Fruit fly (Drosophila melanogaster) whole organism, embryonic: ENCODE data around the gene CG14984.
A peak's percentile ranks its signal among the peaks of the same experiment; 100 is the strongest.

ENCODE experiments used
- Antp ChIP-seq: fragments of 200-800 bp; sonication (Bioruptor generic); optimal IDR thresholded peaks from 3 replicates; lab custom pipeline; 2016; ENCODE audit warnings: missing biosample characterization, missing genetic modification characterization
- Asciz ChIP-seq: fragments of 200-800 bp; sonication (Bioruptor generic); optimal IDR thresholded peaks from 2 replicates; lab custom pipeline; 2017; ENCODE audit warnings: missing biosample characterization, mild to moderate bottlenecking, missing genetic modification characterization, missing genetic modification reagents
- BEAF-32 ChIP-seq: fragments of 200-800 bp; sonication (Bioruptor generic); optimal IDR thresholded peaks from 3 replicates; lab custom pipeline; 2017; ENCODE audit warnings: missing biosample characterization, missing genetic modification characterization, mild to moderate bottlenecking, moderate library complexity, missing genetic modification reagents
- CG10209 ChIP-seq: fragments of 200-800 bp; sonication (Bioruptor generic); optimal IDR thresholded peaks from 3 replicates; lab custom pipeline; 2017; ENCODE audit warnings: missing biosample characterization, mild to moderate bottlenecking, missing genetic modification characterization, missing genetic modification reagents
- CG11456 ChIP-seq: fragments of 200-800 bp; sonication (Bioruptor generic); IDR thresholded peaks from 3 replicates; pipeline ENCODE4 v1.3.6; 2022; ENCODE audit warnings: missing biosample characterization, missing genetic modification characterization
- CG11695 ChIP-seq: fragments of 200-800 bp; sonication (Bioruptor generic); IDR thresholded peaks from 3 replicates; pipeline ENCODE4 v1.3.6; 2022; ENCODE audit warnings: missing biosample characterization, missing genetic modification characterization
- CG14860 ChIP-seq: fragments of 200-800 bp; sonication (Bioruptor generic); IDR thresholded peaks from 3 replicates; pipeline ENCODE4 v1.3.6; 2022; ENCODE audit warnings: missing biosample characterization, missing genetic modification characterization; ENCODE audit not compliant: partially characterized antibody
- CG15269 ChIP-seq: fragments of 200-800 bp; sonication (Bioruptor generic); optimal IDR thresholded peaks from 2 replicates; lab custom pipeline; 2018; ENCODE audit warnings: missing biosample characterization, mild to moderate bottlenecking, missing genetic modification characterization, moderate library complexity
- CG15514 ChIP-seq: fragments of 200-800 bp; sonication (Bioruptor generic); optimal IDR thresholded peaks from 3 replicates; lab custom pipeline; 2017; ENCODE audit warnings: missing biosample characterization, missing genetic modification characterization, mild to moderate bottlenecking, moderate library complexity, missing genetic modification reagents
- CG16813 ChIP-seq: fragments of 200-800 bp; sonication (Bioruptor generic); IDR thresholded peaks from 3 replicates; pipeline ENCODE4 v1.3.6; 2022; ENCODE audit warnings: missing biosample characterization, missing genetic modification characterization; ENCODE audit not compliant: partially characterized antibody
- CG17328 ChIP-seq: fragments of 200-800 bp; sonication (Bioruptor generic); IDR thresholded peaks from 2 replicates; pipeline ENCODE4 v1.3.6; 2022; ENCODE audit warnings: missing biosample characterization, missing genetic modification characterization
- CG2875 ChIP-seq: fragments of 200-800 bp; sonication (Bioruptor generic); optimal IDR thresholded peaks from 2 replicates; lab custom pipeline; 2017; ENCODE audit warnings: missing biosample characterization, mild to moderate bottlenecking, missing genetic modification characterization, missing genetic modification reagents
- CG3726 ChIP-seq: fragments of 200-800 bp; sonication (Bioruptor generic); IDR thresholded peaks from 3 replicates; pipeline ENCODE4, ENCODE4 v1.3.6; 2022; ENCODE audit warnings: missing biosample characterization, missing genetic modification characterization
- CG3838 ChIP-seq: fragments of 200-800 bp; sonication (Bioruptor generic); optimal IDR thresholded peaks from 3 replicates; lab custom pipeline; 2016; ENCODE audit warnings: missing biosample characterization, missing genetic modification characterization
- CG4424 ChIP-seq: fragments of 200-800 bp; sonication (Bioruptor generic); optimal IDR thresholded peaks from 3 replicates; lab custom pipeline; 2016; ENCODE audit warnings: missing biosample characterization, missing genetic modification characterization
- CG7786 ChIP-seq: fragments of 200-800 bp; sonication (Bioruptor generic); optimal IDR thresholded peaks from 2 replicates; lab custom pipeline; 2016; ENCODE audit warnings: missing biosample characterization, missing genetic modification characterization
- CG8924 ChIP-seq: fragments of 200-800 bp; optimal IDR thresholded peaks from 3 replicates; lab custom pipeline; 2019; ENCODE audit warnings: missing biosample characterization, mild to moderate bottlenecking, missing genetic modification characterization, moderate library complexity
- CG9817 ChIP-seq: fragments of 200-800 bp; sonication (Bioruptor generic); optimal IDR thresholded peaks from 2 replicates; lab custom pipeline; 2018; ENCODE audit warnings: missing biosample characterization, mild to moderate bottlenecking, missing genetic modification characterization, moderate library complexity
- D19A ChIP-seq: fragments of 200-800 bp; optimal IDR thresholded peaks from 3 replicates; lab custom pipeline; 2019; ENCODE audit warnings: missing biosample characterization, mild to moderate bottlenecking, missing genetic modification characterization, moderate library complexity
- Dek ChIP-seq: fragments of 200-800 bp; sonication (Bioruptor generic); optimal IDR thresholded peaks from 3 replicates; lab custom pipeline; 2019; ENCODE audit warnings: missing biosample characterization, mild to moderate bottlenecking, missing genetic modification characterization, moderate library complexity
- Dip3 ChIP-seq: fragments of 200-800 bp; sonication (Bioruptor generic); optimal IDR thresholded peaks from 3 replicates; lab custom pipeline; 2016; ENCODE audit warnings: missing biosample characterization, missing genetic modification characterization
- Elba2 ChIP-seq: fragments of 200-800 bp; sonication (Bioruptor generic); optimal IDR thresholded peaks from 3 replicates; lab custom pipeline; 2016; ENCODE audit warnings: missing biosample characterization, missing genetic modification characterization
- Fer2 ChIP-seq: fragments of 200-800 bp; sonication (Bioruptor generic); optimal IDR thresholded peaks from 2 replicates; lab custom pipeline; 2018; ENCODE audit warnings: missing biosample characterization, mild to moderate bottlenecking, missing genetic modification characterization, moderate library complexity
- HLH4C ChIP-seq: fragments of 200-800 bp; sonication (Bioruptor generic); IDR thresholded peaks from 3 replicates; pipeline ENCODE4 v1.3.6; 2022; ENCODE audit warnings: missing biosample characterization, missing genetic modification characterization; ENCODE audit not compliant: partially characterized antibody
- Lpt ChIP-seq: fragments of >200 bp; optimal IDR thresholded peaks from 2 replicates; lab custom pipeline; 2018; ENCODE audit warnings: missing biosample characterization, missing genetic modification characterization
- Neu2 ChIP-seq: fragments of 200-800 bp; sonication (Bioruptor generic); optimal IDR thresholded peaks from 3 replicates; lab custom pipeline; 2016; ENCODE audit warnings: missing biosample characterization, missing genetic modification characterization, borderline replicate concordance
- Ptx1 ChIP-seq: fragments of 200-800 bp; sonication (Bioruptor generic); IDR thresholded peaks from 2 replicates; pipeline ENCODE4 v1.3.6; 2022; ENCODE audit warnings: missing biosample characterization, missing genetic modification characterization
- Spps ChIP-seq: fragments of 200-800 bp; sonication (Bioruptor generic); optimal IDR thresholded peaks from 2 replicates; lab custom pipeline; 2018; ENCODE audit warnings: missing biosample characterization, mild to moderate bottlenecking, missing genetic modification characterization
- Xbp1 ChIP-seq: fragments of 200-800 bp; sonication (Bioruptor generic); optimal IDR thresholded peaks from 3 replicates; lab custom pipeline; 2016; ENCODE audit warnings: missing biosample characterization, mild to moderate bottlenecking, missing genetic modification characterization
- abd-A ChIP-seq: fragments of 200-800 bp; sonication (Bioruptor generic); optimal IDR thresholded peaks from 3 replicates; lab custom pipeline; 2019; ENCODE audit warnings: missing biosample characterization, mild to moderate bottlenecking, missing genetic modification characterization, moderate library complexity
- ap ChIP-seq: fragments of 200-800 bp; sonication (Bioruptor generic); IDR thresholded peaks from 2 replicates; pipeline ENCODE4 v1.3.6; 2022; ENCODE audit warnings: missing biosample characterization, missing genetic modification characterization
- dysf ChIP-seq: fragments of 200-800 bp; sonication (Bioruptor generic); IDR thresholded peaks from 3 replicates; pipeline ENCODE4 v1.3.6; 2022; ENCODE audit warnings: missing biosample characterization, missing genetic modification characterization
- eve ChIP-seq, 2 experiments: fragments of >200 bp; optimal IDR thresholded peaks; 2 replicates each; lab custom pipeline; 2017; ENCODE audit warnings: missing biosample characterization in 2 of 2, missing genetic modification characterization in 2 of 2
- hb ChIP-seq: fragments of 200-800 bp; sonication (Bioruptor generic); IDR thresholded peaks from 3 replicates; pipeline ENCODE4 v1.3.6; 2022; ENCODE audit warnings: missing biosample characterization, missing genetic modification characterization; ENCODE audit not compliant: partially characterized antibody
- hbn ChIP-seq: fragments of 200-800 bp; sonication (Bioruptor generic); IDR thresholded peaks from 2 replicates; pipeline ENCODE4 v1.3.6; 2022; ENCODE audit warnings: missing biosample characterization, missing genetic modification characterization; ENCODE audit not compliant: partially characterized antibody
- lov ChIP-seq, 2 experiments: fragments of 200-800 bp in 1 of 2; fragments of >200 bp in 1 of 2; sonication (Bioruptor generic) in 1 of 2; IDR thresholded peaks in 1 of 2; optimal IDR thresholded peaks in 1 of 2; 2 replicates in 1 of 2; 3 replicates in 1 of 2; pipeline versions ENCODE4 v1.3.6 to Lab custom; 2017 to 2022; ENCODE audit warnings: missing biosample characterization in 1 of 2, missing genetic modification characterization in 1 of 2
- pan ChIP-seq, 4 experiments: fragments of >200 bp in 3 of 4; fragments of 200-800 bp in 1 of 4; sonication (Bioruptor generic) in 1 of 4; optimal IDR thresholded peaks in 3 of 4; IDR thresholded peaks in 1 of 4; 2 replicates each; pipeline versions ENCODE4 v1.3.6 to Lab custom; 2017 to 2022; ENCODE audit warnings: missing biosample characterization in 2 of 4, missing genetic modification characterization in 2 of 4, mixed read lengths in 1 of 4
- pfk ChIP-seq: fragments of 200-800 bp; sonication (Bioruptor generic); optimal IDR thresholded peaks from 2 replicates; lab custom pipeline; 2018; ENCODE audit warnings: missing biosample characterization, mild to moderate bottlenecking, missing genetic modification characterization, moderate library complexity
- pnt ChIP-seq: fragments of 200-800 bp; sonication (Bioruptor generic); optimal IDR thresholded peaks from 3 replicates; lab custom pipeline; 2016; ENCODE audit warnings: missing biosample characterization, missing genetic modification characterization
- pum ChIP-seq: fragments of 200-800 bp; sonication (Bioruptor generic); optimal IDR thresholded peaks from 2 replicates; lab custom pipeline; 2016; ENCODE audit warnings: missing biosample characterization, missing genetic modification characterization
- ranshi ChIP-seq: fragments of 200-800 bp; sonication (Bioruptor generic); IDR thresholded peaks from 2 replicates; pipeline ENCODE4 v1.3.6; 2022; ENCODE audit warnings: missing biosample characterization, missing genetic modification characterization
- repo ChIP-seq: fragments of 200-800 bp; sonication (Bioruptor generic); optimal IDR thresholded peaks from 2 replicates; lab custom pipeline; 2016; ENCODE audit warnings: missing biosample characterization, missing genetic modification characterization
- row ChIP-seq: fragments of 200-800 bp; sonication (Bioruptor generic); IDR thresholded peaks from 3 replicates; pipeline ENCODE4 v1.3.6; 2022; ENCODE audit warnings: missing biosample characterization, missing genetic modification characterization
- sens ChIP-seq: fragments of 200-800 bp; sonication (Bioruptor generic); peaks from one replicate; lab custom pipeline; 2016; ENCODE audit warnings: missing biosample characterization, missing genetic modification characterization
- sisA ChIP-seq: fragments of 200-800 bp; sonication (Bioruptor generic); IDR thresholded peaks from 2 replicates; pipeline ENCODE4 v1.3.6; 2022; ENCODE audit warnings: missing biosample characterization, missing genetic modification characterization
- ssp ChIP-seq: fragments of 200-800 bp; sonication (Bioruptor generic); IDR thresholded peaks from 2 replicates; pipeline ENCODE4 v1.3.6; 2022; ENCODE audit warnings: missing biosample characterization, missing genetic modification characterization
- usp ChIP-seq: fragments of >200 bp; optimal IDR thresholded peaks from 2 replicates; lab custom pipeline; 2017; ENCODE audit warnings: missing biosample characterization, missing genetic modification characterization
- wor ChIP-seq: fragments of 200-800 bp; sonication (Bioruptor generic); IDR thresholded peaks from 2 replicates; pipeline ENCODE4 v1.3.6; 2022; ENCODE audit warnings: missing biosample characterization, missing genetic modification characterization
- zen ChIP-seq: fragments of 200-800 bp; sonication (Bioruptor generic); optimal IDR thresholded peaks from 3 replicates; lab custom pipeline; 2018; ENCODE audit warnings: missing biosample characterization, mild to moderate bottlenecking, missing genetic modification characterization, moderate library complexity

CG14984 gene

dm6 chr3L:3935567-3936207 lies 16.7 kb downstream of the CG14984 start, which contains the start of gene Eip63F-1 (continued):
- peak; percentile 79 for TF ChIP-seq CG15269 (tag; lab: Kevin White, UChicago)
- TF ChIP-seq CG11695: peak; percentile 40; the same call in 2 of the 3 replicates
- no peak for TF ChIP-seq CG2875 (GFP tag; lab: Kevin White, UChicago)
- no peak for TF ChIP-seq abd-A (tag; lab: Kevin White, UChicago)
- no peak for TF ChIP-seq Neu2 (GFP tag; lab: Kevin White, UChicago)
- peak; percentile 56 for TF ChIP-seq sisA (GFP tag; lab: Robert Waterston, UW)
- TF ChIP-seq ssp (GFP tag; lab: Robert Waterston, UW): no peak
- no peak for TF ChIP-seq Spps (tag; lab: Kevin White, UChicago)
- no peak for TF ChIP-seq Elba2
- TF ChIP-seq ap (GFP tag; lab: Robert Waterston, UW): no peak
- no peak for TF ChIP-seq hb (GFP tag; lab: Robert Waterston, UW)
- peak; percentile 74 for TF ChIP-seq CG8924 (tag; lab: Kevin White, UChicago)
- TF ChIP-seq Dip3: no peak
- TF ChIP-seq Ptx1: peak; percentile 48
- peak; percentile 66 for TF ChIP-seq row (GFP tag; lab: Robert Waterston, UW)
- no peak for TF ChIP-seq pan (optimal IDR thresholded peaks at IDR 0.05; lab: Kevin White, UChicago)
- TF ChIP-seq pan (GFP tag; optimal IDR thresholded peaks at IDR 0.05 in 1 of 2, IDR thresholded peaks at IDR 0.05 in 1 of 2): peak in 1 of 2 experiments; percentile 60
- no peak for TF ChIP-seq repo (GFP tag; lab: Kevin White, UChicago)
- no peak for TF ChIP-seq CG16813 (GFP tag; lab: Robert Waterston, UW)
- TF ChIP-seq zen (tag; lab: Kevin White, UChicago): peak; percentile 32
- TF ChIP-seq CG17328 (GFP tag; lab: Robert Waterston, UW): peak; percentile 44; the same call in 1 of the 2 replicates
- TF ChIP-seq CG7786: peak; percentile 31
- no peak for TF ChIP-seq CG3726
- TF ChIP-seq Asciz: peak; percentile 63
- peak; percentile 29 for TF ChIP-seq sens (GFP tag; lab: Kevin White, UChicago)
- no peak for TF ChIP-seq Fer2
- peak; percentile 71 for TF ChIP-seq dysf (GFP tag; lab: Robert Waterston, UW)
- peak; percentile 50 for TF ChIP-seq CG9817 (tag; lab: Kevin White, UChicago)
- TF ChIP-seq CG3838 (GFP tag; lab: Kevin White, UChicago): no peak
- TF ChIP-seq Dek: peak; percentile 28
- TF ChIP-seq HLH4C (GFP tag; lab: Robert Waterston, UW): no peak
- peak; percentile 72 for TF ChIP-seq CG4424 (GFP tag; lab: Kevin White, UChicago)
- no peak for TF ChIP-seq pum (GFP tag; lab: Kevin White, UChicago)
- TF ChIP-seq Xbp1: peak; percentile 63
- no peak for TF ChIP-seq hbn
- TF ChIP-seq eve (GFP tag; optimal IDR thresholded peaks at IDR 0.05; lab: Kevin White, UChicago): no peak
- TF ChIP-seq ranshi (GFP tag; lab: Robert Waterston, UW): peak; percentile 66
- no peak for TF ChIP-seq CG14860
- no peak for TF ChIP-seq Antp (GFP tag; lab: Kevin White, UChicago)
- TF ChIP-seq pfk (GFP tag; lab: Kevin White, UChicago): no peak
- peak; percentile 57 for TF ChIP-seq D19A (tag; lab: Kevin White, UChicago)
- TF ChIP-seq CG10209 (GFP tag; lab: Kevin White, UChicago): peak; percentile 65
- TF ChIP-seq lov (optimal IDR thresholded peaks at IDR 0.05; lab: Kevin White, UChicago): no peak
- no peak for TF ChIP-seq lov (GFP tag; IDR thresholded peaks at IDR 0.05; lab: Robert Waterston, UW)
- TF ChIP-seq CG15514 (GFP tag; lab: Kevin White, UChicago): peak; percentile 8
- peak; percentile 38; the same call in 1 of the 2 replicates for TF ChIP-seq wor (GFP tag; lab: Robert Waterston, UW)
- TF ChIP-seq CG11456 (GFP tag; lab: Robert Waterston, UW): no peak
- TF ChIP-seq BEAF-32 (GFP tag; lab: Kevin White, UChicago): no peak
- no peak for TF ChIP-seq Lpt (GFP tag; lab: Kevin White, UChicago)
- no peak for TF ChIP-seq usp
- TF ChIP-seq pnt (GFP tag; lab: Kevin White, UChicago): no peak
